Fruit fly (Drosophila melanogaster): ENCODE results near the gene CG17377.

CG17377 gene

DNA sequence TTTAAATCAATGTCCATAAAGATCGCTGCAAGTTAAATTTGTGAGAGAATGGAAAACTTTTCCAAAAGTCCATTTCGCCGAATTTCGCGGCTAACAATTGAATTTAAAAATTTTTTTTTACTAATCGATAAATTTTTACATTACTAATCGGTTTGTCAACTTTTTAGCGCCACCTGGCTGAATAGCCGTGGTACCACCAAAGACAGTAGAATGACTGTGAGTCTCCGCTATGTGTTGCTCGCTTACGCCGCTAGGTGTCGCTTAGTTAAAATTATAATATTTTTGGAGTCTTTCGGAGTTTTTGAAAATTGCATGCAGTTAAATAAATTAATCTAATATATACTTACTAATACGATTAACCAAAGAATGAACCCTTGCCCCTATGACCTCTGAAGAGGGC is 5.2 kb downstream of the CG17377 start:
- TF ChIP-seq ovo (GFP tag; optimal IDR thresholded peaks at IDR 0.05) = peak; percentile 30
- peak; percentile 30 for TF ChIP-seq CG7101 (tag; optimal IDR thresholded peaks at IDR 0.05)
- TF ChIP-seq Hr96 (GFP tag; optimal IDR thresholded peaks at IDR 0.05) = no peak
- TF ChIP-seq CG33017 (tag; optimal IDR thresholded peaks at IDR 0.05) = no peak
- TF ChIP-seq cic (GFP tag; optimal IDR thresholded peaks at IDR 0.05) = no peak
- TF ChIP-seq kay (GFP tag; ENCODE audit: borderline replicate concordance) = no peak
- no peak for TF ChIP-seq CG11617 (GFP tag; optimal IDR thresholded peaks at IDR 0.05)
- no peak for TF ChIP-seq Crg-1 (GFP tag; optimal IDR thresholded peaks at IDR 0.05)
- TF ChIP-seq CG1620 (GFP tag; optimal IDR thresholded peaks at IDR 0.05) = peak; percentile 56
- TF ChIP-seq CG7045 (GFP tag; optimal IDR thresholded peaks at IDR 0.05) = no peak
- TF ChIP-seq Clk (GFP tag; optimal IDR thresholded peaks at IDR 0.05) = no peak
- TF ChIP-seq bab1 (GFP tag; optimal IDR thresholded peaks at IDR 0.05) = peak; percentile 16
- no peak for TF ChIP-seq CG14711 (tag; optimal IDR thresholded peaks at IDR 0.05)
- TF ChIP-seq Mnt (GFP tag; optimal IDR thresholded peaks at IDR 0.05) = no peak
- no peak for TF ChIP-seq tj (GFP tag; optimal IDR thresholded peaks at IDR 0.05)
- peak; percentile 19 for TF ChIP-seq pad (GFP tag; optimal IDR thresholded peaks at IDR 0.05)
- no peak for TF ChIP-seq cnc (optimal IDR thresholded peaks at IDR 0.05)
- no peak for TF ChIP-seq CG5204 (GFP tag; optimal IDR thresholded peaks at IDR 0.05)
- peak; percentile 30 for TF ChIP-seq toe (GFP tag; optimal IDR thresholded peaks at IDR 0.05)
- no peak for TF ChIP-seq CG12768 (GFP tag; optimal IDR thresholded peaks at IDR 0.05)

DNA sequence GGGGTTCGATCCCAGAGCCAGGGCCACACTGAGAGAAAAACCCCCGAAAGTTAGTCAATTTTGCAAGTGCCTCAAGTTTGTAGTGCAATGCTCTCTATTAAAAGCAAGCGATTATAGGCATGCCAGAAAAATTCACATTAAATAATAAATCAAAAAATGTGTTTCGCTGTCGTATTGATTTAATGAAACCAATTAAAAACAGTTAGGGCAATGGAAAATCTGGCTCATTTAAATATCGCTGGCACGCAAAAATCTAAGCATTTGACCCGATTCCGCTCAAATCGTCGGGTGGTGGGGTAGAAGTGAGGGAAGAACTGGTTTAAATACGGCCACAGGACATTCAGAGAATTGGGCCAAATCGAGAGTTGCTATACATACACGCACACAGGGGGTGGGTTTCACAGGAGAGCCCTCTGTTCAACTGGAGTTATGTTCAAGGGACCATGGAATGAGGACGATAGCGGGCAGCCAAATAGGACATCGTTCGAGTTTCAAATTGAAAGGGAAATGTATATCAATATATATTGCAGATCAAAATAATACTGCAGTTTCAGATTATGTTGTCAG is 7.6 kb downstream of the CG17377 start:
- TF ChIP-seq tj (GFP tag; optimal IDR thresholded peaks at IDR 0.05) = no peak
- TF ChIP-seq kay (GFP tag; ENCODE audit: borderline replicate concordance) = peak; percentile 46
- TF ChIP-seq Hr96 (GFP tag; optimal IDR thresholded peaks at IDR 0.05) = no peak
- TF ChIP-seq Crg-1 (GFP tag; optimal IDR thresholded peaks at IDR 0.05) = no peak
- TF ChIP-seq bab1 (GFP tag; optimal IDR thresholded peaks at IDR 0.05) = no peak

DNA sequence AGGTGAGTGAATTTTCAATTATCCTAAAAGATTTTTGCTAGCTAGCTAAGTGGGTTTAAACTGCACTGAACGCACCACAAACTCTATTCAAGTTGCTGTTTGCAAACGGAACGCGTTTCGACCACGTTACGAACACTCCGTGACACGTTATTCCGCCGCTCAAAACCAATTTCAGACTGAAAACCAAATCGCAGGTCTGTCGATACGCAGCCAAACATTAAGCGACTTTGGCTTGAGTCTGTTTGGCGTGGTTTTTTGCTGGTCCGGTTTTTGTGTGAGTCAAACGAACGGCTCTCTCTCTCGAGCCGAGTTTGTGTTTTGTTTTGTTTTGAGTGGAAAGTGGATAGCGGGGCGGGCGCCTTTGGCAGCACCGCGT is 8.2 kb downstream of the CG17377 start:
- TF ChIP-seq toe (GFP tag; optimal IDR thresholded peaks at IDR 0.05) (no peak), bab1 (GFP tag; optimal IDR thresholded peaks at IDR 0.05) (peak; percentile 30), Mnt (GFP tag; optimal IDR thresholded peaks at IDR 0.05) (no peak), CG7101 (tag; optimal IDR thresholded peaks at IDR 0.05) (no peak)

DNA sequence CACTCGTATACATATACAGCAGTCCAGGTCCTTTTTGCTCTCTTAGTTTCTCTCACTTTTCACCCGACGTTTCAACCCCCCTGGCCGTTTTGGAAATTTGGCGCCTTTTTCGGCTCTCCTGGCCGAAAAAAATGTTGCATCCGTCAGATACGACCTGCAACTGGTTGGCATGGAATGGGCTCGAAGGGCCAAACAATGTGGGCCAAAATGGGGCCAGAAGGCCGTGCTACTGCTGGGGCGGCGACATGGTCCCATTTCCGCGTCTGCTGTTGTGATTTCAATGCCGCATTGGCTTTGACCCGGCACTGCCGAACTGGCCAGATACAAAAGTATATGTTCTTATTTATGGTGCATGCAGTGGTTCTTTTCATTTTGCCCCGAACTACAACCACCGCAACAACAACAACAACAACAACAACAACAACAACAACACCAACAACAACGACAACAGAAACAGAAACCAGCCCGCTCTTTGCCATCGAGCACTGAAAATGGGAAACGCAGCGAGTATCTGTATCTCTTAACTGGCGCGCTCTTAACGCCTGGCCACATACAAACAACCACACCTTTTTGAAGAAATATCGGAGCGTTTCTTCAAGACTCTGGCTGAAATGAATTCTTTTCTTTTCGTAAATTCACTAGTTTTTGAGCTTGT is 8.8 kb downstream of the CG17377 start:
- TF ChIP-seq CG5204 (GFP tag; optimal IDR thresholded peaks at IDR 0.05) (no peak), bab1 (GFP tag; optimal IDR thresholded peaks at IDR 0.05) (no peak), CG11617 (GFP tag; optimal IDR thresholded peaks at IDR 0.05) (no peak), Hr96 (GFP tag; optimal IDR thresholded peaks at IDR 0.05) (no peak), CG33017 (tag; optimal IDR thresholded peaks at IDR 0.05) (no peak), Mnt (GFP tag; optimal IDR thresholded peaks at IDR 0.05) (no peak), kay (GFP tag; ENCODE audit: borderline replicate concordance) (no peak), CG12768 (GFP tag; optimal IDR thresholded peaks at IDR 0.05) (no peak), cnc (optimal IDR thresholded peaks at IDR 0.05) (no peak), toe (GFP tag; optimal IDR thresholded peaks at IDR 0.05) (no peak), pad (GFP tag; optimal IDR thresholded peaks at IDR 0.05) (no peak), CG7045 (GFP tag; optimal IDR thresholded peaks at IDR 0.05) (no peak)

DNA sequence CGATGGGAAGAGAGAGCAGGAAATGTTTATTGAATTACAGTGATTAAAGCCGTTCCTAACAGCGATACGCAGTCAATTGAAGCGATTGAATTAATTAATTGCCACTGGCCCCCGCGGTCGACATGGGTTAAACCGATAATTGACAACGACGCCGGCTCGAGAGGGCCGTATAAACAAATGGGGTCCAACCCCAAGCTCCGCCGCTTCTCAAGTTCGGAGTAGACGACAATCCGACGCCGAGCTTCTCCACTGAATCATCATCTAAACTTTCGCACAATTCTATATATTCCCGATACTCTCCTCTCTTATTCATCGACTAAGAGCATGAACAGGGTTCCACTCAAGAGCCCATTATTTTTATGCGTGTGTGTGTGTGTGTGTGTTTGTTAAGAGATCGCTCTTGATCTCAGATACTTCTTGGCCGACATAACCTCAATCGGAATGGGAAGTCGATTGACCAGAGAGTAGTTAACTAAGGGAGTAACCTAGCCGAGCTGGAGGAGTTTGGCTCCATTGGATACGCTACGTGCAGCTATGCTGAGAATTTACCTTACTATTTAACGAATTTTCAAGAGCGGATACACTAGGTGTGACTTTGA is 10.7 kb downstream of the CG17377 start:
- TF ChIP-seq cic (GFP tag; optimal IDR thresholded peaks at IDR 0.05) (peak; percentile 6), pad (GFP tag; optimal IDR thresholded peaks at IDR 0.05) (no peak), CG7045 (GFP tag; optimal IDR thresholded peaks at IDR 0.05) (no peak), kay (GFP tag; ENCODE audit: borderline replicate concordance) (peak; percentile 79), CG12768 (GFP tag; optimal IDR thresholded peaks at IDR 0.05) (peak; percentile 11), CG11617 (GFP tag; optimal IDR thresholded peaks at IDR 0.05) (no peak), tj (GFP tag; optimal IDR thresholded peaks at IDR 0.05) (no peak)

DNA sequence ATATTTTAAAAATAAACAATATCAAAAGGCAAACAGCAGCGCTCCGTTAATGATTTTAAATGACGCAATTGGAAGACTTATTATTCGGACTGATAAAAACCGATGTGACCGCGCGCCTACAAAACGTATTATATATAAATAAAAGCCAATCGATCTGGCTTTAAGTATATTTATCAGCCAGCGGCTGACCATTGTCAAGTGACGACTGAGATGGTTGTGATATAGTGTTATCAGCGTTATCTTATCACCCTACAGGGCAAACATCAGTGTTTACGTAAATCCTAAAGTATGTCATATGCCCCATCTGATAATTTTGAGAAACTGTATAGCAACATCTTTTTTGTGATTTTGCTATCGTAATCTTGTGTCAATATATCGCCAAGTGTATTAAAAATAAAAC is 13.3 kb downstream of the CG17377 start:
- TF ChIP-seq CG12768 (GFP tag; optimal IDR thresholded peaks at IDR 0.05) = peak; percentile 48
- no peak for TF ChIP-seq Clk (GFP tag; optimal IDR thresholded peaks at IDR 0.05)
- peak; percentile 94 for TF ChIP-seq kay (GFP tag; ENCODE audit: borderline replicate concordance)
- TF ChIP-seq bab1 (GFP tag; optimal IDR thresholded peaks at IDR 0.05) = no peak
- TF ChIP-seq Mnt (GFP tag; optimal IDR thresholded peaks at IDR 0.05) = no peak
- TF ChIP-seq toe (GFP tag; optimal IDR thresholded peaks at IDR 0.05) = no peak
- TF ChIP-seq tj (GFP tag; optimal IDR thresholded peaks at IDR 0.05) = no peak
- TF ChIP-seq Hr96 (GFP tag; optimal IDR thresholded peaks at IDR 0.05) = no peak
- TF ChIP-seq CG33017 (tag; optimal IDR thresholded peaks at IDR 0.05) = peak; percentile 31
- no peak for TF ChIP-seq CG14711 (tag; optimal IDR thresholded peaks at IDR 0.05)
- TF ChIP-seq cic (GFP tag; optimal IDR thresholded peaks at IDR 0.05) = peak; percentile 80
- no peak for TF ChIP-seq Crg-1 (GFP tag; optimal IDR thresholded peaks at IDR 0.05)
- TF ChIP-seq CG7101 (tag; optimal IDR thresholded peaks at IDR 0.05) = no peak
- no peak for TF ChIP-seq pad (GFP tag; optimal IDR thresholded peaks at IDR 0.05)
- no peak for TF ChIP-seq CG11617 (GFP tag; optimal IDR thresholded peaks at IDR 0.05)
- no peak for TF ChIP-seq cnc (optimal IDR thresholded peaks at IDR 0.05)
- TF ChIP-seq CG1620 (GFP tag; optimal IDR thresholded peaks at IDR 0.05) = no peak
- TF ChIP-seq CG7045 (GFP tag; optimal IDR thresholded peaks at IDR 0.05) = peak; percentile 5
- no peak for TF ChIP-seq ovo (GFP tag; optimal IDR thresholded peaks at IDR 0.05)
- peak; percentile 23 for TF ChIP-seq CG5204 (GFP tag; optimal IDR thresholded peaks at IDR 0.05)
